Fruit fly (Drosophila melanogaster) S2 (cell line): ENCODE results near the gene Gr68a.

Experiments used
- CG8478 ChIP-seq: fragments of >200 bp; optimal IDR thresholded peaks from 2 replicates; lab custom pipeline; 2018
- CTCF ChIP-seq, 2 experiments: fragments of >200 bp; optimal IDR thresholded peaks; 2 replicates each; lab custom pipeline; 2018

DNA sequence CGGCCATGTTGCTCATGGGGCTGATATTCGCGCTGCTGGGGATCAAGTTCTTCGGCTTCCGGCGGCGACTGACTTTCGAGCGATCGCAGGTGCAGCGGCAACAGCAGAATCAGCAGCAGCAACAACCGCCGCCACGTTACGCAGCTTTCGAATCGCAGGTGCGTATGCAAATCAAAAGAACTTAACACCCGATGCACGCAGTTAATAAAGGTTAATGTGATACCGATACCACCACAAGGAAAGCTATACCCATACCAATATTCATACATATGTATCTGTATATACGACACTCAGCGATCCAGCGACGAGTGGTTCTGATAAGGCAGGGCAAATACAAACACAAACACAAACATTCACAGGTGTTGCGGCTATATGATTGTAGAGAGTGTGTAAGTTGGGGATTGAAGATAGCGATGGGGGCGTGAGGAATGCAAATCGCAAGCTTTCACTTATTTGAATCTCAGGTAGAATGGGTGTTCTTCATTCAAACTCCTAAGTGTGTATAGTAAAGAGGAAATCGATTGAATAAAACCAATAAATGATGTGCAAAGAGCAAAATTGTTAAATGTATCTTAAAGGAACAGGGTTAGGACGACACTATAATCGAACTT is 26.3 kb downstream of the Gr68a start:
- TF ChIP-seq CG8478 (lab: Kevin White, UChicago) = no peak
- TF ChIP-seq CTCF (optimal IDR thresholded peaks at IDR 0.05; lab: Kevin White, UChicago) = no peak
